Fruit fly (Drosophila melanogaster) whole organism, embryonic: ENCODE results near the gene cno.

Experiments used
- CG12299 ChIP-seq: fragments of 200-800 bp; sonication (Bioruptor generic); optimal IDR thresholded peaks from 2 replicates; lab custom pipeline; 2018; ENCODE audit warnings: missing biosample characterization, mild to moderate bottlenecking, missing genetic modification characterization
- Sox100B ChIP-seq: fragments of 200-800 bp; sonication (Bioruptor generic); optimal IDR thresholded peaks from 3 replicates; lab custom pipeline; 2018; ENCODE audit warnings: missing biosample characterization, mild to moderate bottlenecking, missing genetic modification characterization
- gcm ChIP-seq: fragments of 200-800 bp; sonication (Bioruptor generic); optimal IDR thresholded peaks from 2 replicates; lab custom pipeline; 2019; ENCODE audit warnings: missing biosample characterization, mild to moderate bottlenecking, missing genetic modification characterization, moderate library complexity
- psq ChIP-seq: fragments of 200-800 bp; sonication (Bioruptor generic); optimal IDR thresholded peaks from 2 replicates; lab custom pipeline; 2017; ENCODE audit warnings: missing biosample characterization, missing genetic modification characterization
- usp ChIP-seq: fragments of >200 bp; optimal IDR thresholded peaks from 2 replicates; lab custom pipeline; 2017; ENCODE audit warnings: missing biosample characterization, missing genetic modification characterization

dm6 chr3R:5122266-5123096 is 94.8 kb downstream of the cno start:
- TF ChIP-seq CG12299: no peak
- no peak for TF ChIP-seq Sox100B (GFP tag; lab: Kevin White, UChicago)
- no peak for TF ChIP-seq psq (GFP tag; lab: Kevin White, UChicago)
- TF ChIP-seq gcm (GFP tag; lab: Kevin White, UChicago): no peak
- TF ChIP-seq usp (GFP tag; lab: Kevin White, UChicago): no peak
